Worm (Caenorhabditis elegans) whole organism, early embryonic: ENCODE results near the gene C54F6.19.

Experiments
- ama-1 ChIP-seq: fragments of 150-350 bp; optimal IDR thresholded peaks from 2 replicates; lab custom pipeline; 2014
- pes-1 ChIP-seq: fragments of 200-800 bp; sonication (Bioruptor generic); IDR thresholded peaks from 2 replicates; pipeline ENCODE4 v1.3.6; 2022; ENCODE audit warnings: missing genetic modification reagents, missing genetic modification characterization, missing compliant biosample characterization

- TF ChIP-seq ama-1 (lab: Kevin White, UChicago) (no peak), pes-1 (no peak)
These were observed 44.1 kb upstream of the C54F6.19 start for ce11 chrV:7501194-7501593.
